Fruit fly (Drosophila melanogaster) whole organism, embryonic: ENCODE data around the gene spel1.

ENCODE experiments used
- Bgb ChIP-seq: fragments of 200-800 bp; sonication (Bioruptor generic); IDR thresholded peaks from 2 replicates; pipeline ENCODE4 v1.3.6; 2022; ENCODE audit warnings: missing biosample characterization, missing genetic modification characterization; ENCODE audit not compliant: partially characterized antibody
- CG10462 ChIP-seq: fragments of 200-800 bp; sonication (Bioruptor generic); optimal IDR thresholded peaks from 2 replicates; lab custom pipeline; 2016; ENCODE audit warnings: missing biosample characterization, missing genetic modification characterization
- CG10543 ChIP-seq: fragments of 200-800 bp; sonication (Bioruptor generic); optimal IDR thresholded peaks from 3 replicates; lab custom pipeline; 2017; ENCODE audit warnings: missing biosample characterization, mild to moderate bottlenecking, missing genetic modification characterization, moderate library complexity
- CG12299 ChIP-seq: fragments of 200-800 bp; sonication (Bioruptor generic); optimal IDR thresholded peaks from 2 replicates; lab custom pipeline; 2018; ENCODE audit warnings: missing biosample characterization, mild to moderate bottlenecking, missing genetic modification characterization
- CG12744 ChIP-seq: fragments of 200-800 bp; sonication (Bioruptor generic); optimal IDR thresholded peaks from 2 replicates; lab custom pipeline; 2016; ENCODE audit warnings: missing biosample characterization, missing genetic modification characterization
- CG13894 ChIP-seq: fragments of 200-800 bp; sonication (Bioruptor generic); optimal IDR thresholded peaks from 3 replicates; lab custom pipeline; 2018; ENCODE audit warnings: missing biosample characterization, mild to moderate bottlenecking, missing genetic modification characterization, moderate library complexity
- CG14050 ChIP-seq: fragments of 200-800 bp; sonication (Bioruptor generic); IDR thresholded peaks from 3 replicates; pipeline ENCODE4 v1.3.6; 2022; ENCODE audit warnings: missing biosample characterization, missing genetic modification characterization
- CG1603 ChIP-seq: fragments of 200-800 bp; sonication (Bioruptor generic); optimal IDR thresholded peaks from 2 replicates; lab custom pipeline; 2019; ENCODE audit warnings: missing biosample characterization, mild to moderate bottlenecking, missing genetic modification characterization, moderate library complexity
- CG17328 ChIP-seq: fragments of 200-800 bp; sonication (Bioruptor generic); IDR thresholded peaks from 2 replicates; pipeline ENCODE4 v1.3.6; 2022; ENCODE audit warnings: missing biosample characterization, missing genetic modification characterization
- CG17612 ChIP-seq: fragments of 200-800 bp; sonication (Bioruptor generic); IDR thresholded peaks from 2 replicates; pipeline ENCODE4 v1.3.6; 2022; ENCODE audit warnings: missing biosample characterization, missing genetic modification characterization
- CG30020 ChIP-seq: fragments of 200-800 bp; optimal IDR thresholded peaks from 2 replicates; lab custom pipeline; 2019; ENCODE audit warnings: missing biosample characterization, mild to moderate bottlenecking, missing genetic modification characterization, moderate library complexity
- CG30403 ChIP-seq: fragments of 200-800 bp; sonication (Bioruptor generic); optimal IDR thresholded peaks from 3 replicates; lab custom pipeline; 2016; ENCODE audit warnings: missing biosample characterization, missing genetic modification characterization
- CG3065 ChIP-seq: fragments of 200-800 bp; sonication (Bioruptor generic); optimal IDR thresholded peaks from 2 replicates; lab custom pipeline; 2016; ENCODE audit warnings: missing biosample characterization, missing genetic modification characterization
- CG31224 ChIP-seq: fragments of 200-800 bp; sonication (Bioruptor generic); IDR thresholded peaks from 2 replicates; pipeline ENCODE4 v1.3.6; 2022; ENCODE audit warnings: missing biosample characterization, missing genetic modification characterization
- CG31441 ChIP-seq: fragments of 200-800 bp; sonication (Bioruptor generic); IDR thresholded peaks from 2 replicates; pipeline ENCODE4 v1.3.6; 2022; ENCODE audit warnings: missing biosample characterization, missing genetic modification characterization
- CG34224 ChIP-seq: fragments of 200-800 bp; sonication (Bioruptor generic); IDR thresholded peaks from 3 replicates; pipeline ENCODE4 v1.3.6; 2022; ENCODE audit warnings: missing biosample characterization, missing genetic modification characterization; ENCODE audit not compliant: partially characterized antibody
- CG4730 ChIP-seq: fragments of 200-800 bp; sonication (Bioruptor generic); IDR thresholded peaks from 2 replicates; pipeline ENCODE4 v1.3.6; 2022; ENCODE audit warnings: missing biosample characterization, missing genetic modification characterization
- CG6683 ChIP-seq: fragments of 200-800 bp; sonication (Bioruptor generic); optimal IDR thresholded peaks from 2 replicates; lab custom pipeline; 2017; ENCODE audit warnings: missing biosample characterization, mild to moderate bottlenecking, missing genetic modification characterization, missing genetic modification reagents
- CG9215 ChIP-seq: fragments of 200-800 bp; sonication (Bioruptor generic); IDR thresholded peaks from 2 replicates; pipeline ENCODE4 v1.3.6; 2022; ENCODE audit warnings: missing biosample characterization, missing genetic modification characterization
- CG9727 ChIP-seq: fragments of 200-800 bp; sonication (Bioruptor generic); optimal IDR thresholded peaks from 3 replicates; lab custom pipeline; 2017; ENCODE audit warnings: missing biosample characterization, mild to moderate bottlenecking, missing genetic modification characterization
- CG9797 ChIP-seq: fragments of 200-800 bp; sonication (Bioruptor generic); optimal IDR thresholded peaks from 3 replicates; lab custom pipeline; 2018; ENCODE audit warnings: missing biosample characterization, mild to moderate bottlenecking, missing genetic modification characterization
- CG9817 ChIP-seq: fragments of 200-800 bp; sonication (Bioruptor generic); optimal IDR thresholded peaks from 2 replicates; lab custom pipeline; 2018; ENCODE audit warnings: missing biosample characterization, mild to moderate bottlenecking, missing genetic modification characterization, moderate library complexity
- CrebB ChIP-seq: fragments of 200-800 bp; sonication (Bioruptor generic); optimal IDR thresholded peaks from 3 replicates; lab custom pipeline; 2018; ENCODE audit warnings: missing biosample characterization, mild to moderate bottlenecking, missing genetic modification characterization
- ERR ChIP-seq: fragments of 200-800 bp; sonication (Bioruptor generic); optimal IDR thresholded peaks from 2 replicates; lab custom pipeline; 2016; ENCODE audit warnings: missing biosample characterization, missing genetic modification characterization
- HLH54F ChIP-seq: fragments of 200-800 bp; sonication (Bioruptor generic); optimal IDR thresholded peaks from 3 replicates; lab custom pipeline; 2016; ENCODE audit warnings: missing biosample characterization, missing genetic modification characterization
- HLHmδ ChIP-seq: fragments of 200-800 bp; sonication (Bioruptor generic); optimal IDR thresholded peaks from 2 replicates; lab custom pipeline; 2018; ENCODE audit warnings: missing biosample characterization, mild to moderate bottlenecking, missing genetic modification characterization, moderate library complexity
- Lim3 ChIP-seq: fragments of 200-800 bp; sonication (Bioruptor generic); IDR thresholded peaks from 2 replicates; pipeline ENCODE4 v1.3.6; 2022; ENCODE audit warnings: missing biosample characterization, missing genetic modification characterization
- NC2α ChIP-seq: fragments of 200-800 bp; sonication (Bioruptor generic); optimal IDR thresholded peaks from 2 replicates; lab custom pipeline; 2016; ENCODE audit warnings: missing biosample characterization, missing genetic modification characterization
- Oli ChIP-seq: fragments of 200-800 bp; sonication (Bioruptor generic); optimal IDR thresholded peaks from 2 replicates; lab custom pipeline; 2018; ENCODE audit warnings: missing biosample characterization, mild to moderate bottlenecking, missing genetic modification characterization, moderate library complexity
- Scr ChIP-seq: fragments of 200-800 bp; sonication (Bioruptor generic); IDR thresholded peaks from 2 replicates; pipeline ENCODE4 v1.3.6; 2022; ENCODE audit warnings: missing biosample characterization, missing genetic modification characterization; ENCODE audit not compliant: partially characterized antibody
- Spps ChIP-seq: fragments of 200-800 bp; sonication (Bioruptor generic); optimal IDR thresholded peaks from 2 replicates; lab custom pipeline; 2018; ENCODE audit warnings: missing biosample characterization, mild to moderate bottlenecking, missing genetic modification characterization
- ase ChIP-seq: fragments of 200-800 bp; sonication (Bioruptor generic); IDR thresholded peaks from 3 replicates; pipeline ENCODE4 v1.3.6; 2022; ENCODE audit warnings: missing biosample characterization, missing genetic modification characterization
- ato ChIP-seq: fragments of 200-800 bp; sonication (Bioruptor generic); IDR thresholded peaks from 2 replicates; pipeline ENCODE4 v1.3.6; 2022; ENCODE audit warnings: missing biosample characterization, missing genetic modification characterization; ENCODE audit not compliant: partially characterized antibody
- cad ChIP-seq: fragments of >200 bp; optimal IDR thresholded peaks from 2 replicates; lab custom pipeline; 2017; ENCODE audit warnings: missing biosample characterization, missing genetic modification characterization
- dan ChIP-seq: fragments of 200-800 bp; sonication (Bioruptor generic); IDR thresholded peaks from 2 replicates; pipeline ENCODE4 v1.3.6; 2022; ENCODE audit warnings: missing biosample characterization, missing genetic modification characterization
- en ChIP-seq: fragments of 200-800 bp; sonication (Bioruptor generic); optimal IDR thresholded peaks from 2 replicates; lab custom pipeline; 2016; ENCODE audit warnings: missing biosample characterization, missing genetic modification characterization
- fd3F ChIP-seq: fragments of 200-800 bp; sonication (Bioruptor generic); optimal IDR thresholded peaks from 2 replicates; lab custom pipeline; 2018; ENCODE audit warnings: missing biosample characterization, mild to moderate bottlenecking, missing genetic modification characterization, moderate library complexity
- ftz-f1 ChIP-seq: fragments of 200-800 bp; sonication (Bioruptor generic); optimal IDR thresholded peaks from 2 replicates; lab custom pipeline; 2016; ENCODE audit warnings: missing biosample characterization, missing genetic modification characterization
- gce ChIP-seq: fragments of 200-800 bp; sonication (Bioruptor generic); IDR thresholded peaks from 3 replicates; pipeline ENCODE4 v1.3.6; 2022; ENCODE audit warnings: missing biosample characterization, missing genetic modification characterization
- gt ChIP-seq: fragments of 200-800 bp; sonication (Bioruptor generic); IDR thresholded peaks from 2 replicates; pipeline ENCODE4 v1.3.6; 2022; ENCODE audit warnings: missing biosample characterization, missing genetic modification characterization
- hkb ChIP-seq, 2 experiments: fragments of 200-800 bp in 1 of 2; fragments of >200 bp in 1 of 2; sonication (Bioruptor generic) in 1 of 2; IDR thresholded peaks in 1 of 2; optimal IDR thresholded peaks in 1 of 2; 2 replicates each; pipeline versions ENCODE4 v1.3.6 to Lab custom; 2017 to 2022; ENCODE audit warnings: missing biosample characterization in 1 of 2, missing genetic modification characterization in 1 of 2
- lmd ChIP-seq: fragments of 200-800 bp; sonication (Bioruptor generic); IDR thresholded peaks from 2 replicates; pipeline ENCODE4 v1.3.6; 2022; ENCODE audit warnings: missing biosample characterization, missing genetic modification characterization
- mirr ChIP-seq: fragments of 200-800 bp; sonication (Bioruptor generic); optimal IDR thresholded peaks from 3 replicates; lab custom pipeline; 2018; ENCODE audit warnings: missing biosample characterization, mild to moderate bottlenecking, missing genetic modification characterization
- salm ChIP-seq: fragments of 200-800 bp; sonication (Bioruptor generic); optimal IDR thresholded peaks from 2 replicates; lab custom pipeline; 2018; ENCODE audit warnings: missing biosample characterization, mild to moderate bottlenecking, missing genetic modification characterization
- sens-2 ChIP-seq: fragments of 200-800 bp; sonication (Bioruptor generic); IDR thresholded peaks from 2 replicates; pipeline ENCODE4 v1.3.6; 2022; ENCODE audit warnings: missing biosample characterization, missing genetic modification characterization
- shn ChIP-seq: fragments of 200-800 bp; sonication (Bioruptor generic); optimal IDR thresholded peaks from 3 replicates; lab custom pipeline; 2016; ENCODE audit warnings: missing biosample characterization, missing genetic modification characterization
- slp2 ChIP-seq: fragments of 200-800 bp; sonication (Bioruptor generic); optimal IDR thresholded peaks from 2 replicates; lab custom pipeline; 2016; ENCODE audit warnings: missing biosample characterization, missing genetic modification characterization
- sqz ChIP-seq: fragments of 200-800 bp; sonication (Bioruptor generic); optimal IDR thresholded peaks from 3 replicates; lab custom pipeline; 2018; ENCODE audit warnings: missing biosample characterization, mild to moderate bottlenecking, missing genetic modification characterization
- tin ChIP-seq: fragments of 200-800 bp; sonication (Bioruptor generic); optimal IDR thresholded peaks from 3 replicates; lab custom pipeline; 2016; ENCODE audit warnings: missing biosample characterization, missing genetic modification characterization
- usp ChIP-seq: fragments of >200 bp; optimal IDR thresholded peaks from 2 replicates; lab custom pipeline; 2017; ENCODE audit warnings: missing biosample characterization, missing genetic modification characterization
- zen ChIP-seq: fragments of 200-800 bp; sonication (Bioruptor generic); optimal IDR thresholded peaks from 3 replicates; lab custom pipeline; 2018; ENCODE audit warnings: missing biosample characterization, mild to moderate bottlenecking, missing genetic modification characterization, moderate library complexity

spel1 gene

dm6 chr2L:14361736-14362180, at the start of gene spel1 (continued):
- TF ChIP-seq usp (no peak), Scr (GFP tag; lab: Robert Waterston, UW) (no peak), Spps (tag; lab: Kevin White, UChicago) (peak; percentile 81), CG10462 (GFP tag; lab: Kevin White, UChicago) (peak; percentile 41), HLH54F (GFP tag; lab: Kevin White, UChicago) (no peak), gce (GFP tag; lab: Robert Waterston, UW) (peak; percentile 56; the same call in 2 of the 3 replicates), CG3065 (GFP tag; lab: Kevin White, UChicago) (peak; percentile 11), CG4730 (GFP tag; lab: Robert Waterston, UW) (peak; percentile 62), gt (GFP tag; lab: Robert Waterston, UW) (no peak), en (no peak), CG30020 (peak; percentile 62), CG34224 (GFP tag; lab: Robert Waterston, UW) (no peak), CG31441 (GFP tag; lab: Robert Waterston, UW) (peak; percentile 91), CG9727 (GFP tag; lab: Kevin White, UChicago) (peak; percentile 79), tin (peak; percentile 67), CG6683 (GFP tag; lab: Kevin White, UChicago) (peak; percentile 63), zen (tag; lab: Kevin White, UChicago) (peak; percentile 80), salm (tag; lab: Kevin White, UChicago) (peak; percentile 68), NC2α (no peak), CG17328 (GFP tag; lab: Robert Waterston, UW) (peak; percentile 83), CrebB (peak; percentile 62), fd3F (GFP tag; lab: Kevin White, UChicago) (peak; percentile 76), CG9797 (peak; percentile 67), Oli (tag; lab: Kevin White, UChicago) (peak; percentile 75), cad (GFP tag; lab: Kevin White, UChicago) (no peak), CG30403 (GFP tag; lab: Kevin White, UChicago) (peak; percentile 78), CG1603 (tag; lab: Kevin White, UChicago) (peak; percentile 45), Bgb (GFP tag; lab: Robert Waterston, UW) (no peak), mirr (GFP tag; lab: Kevin White, UChicago) (no peak), dan (GFP tag; lab: Robert Waterston, UW) (no peak), CG12744 (GFP tag; lab: Kevin White, UChicago) (no peak), sens-2 (GFP tag; lab: Robert Waterston, UW) (peak; percentile 56), shn (no peak), ftz-f1 (GFP tag; lab: Kevin White, UChicago) (no peak), slp2 (GFP tag; lab: Kevin White, UChicago) (no peak), ato (GFP tag; lab: Robert Waterston, UW) (no peak), CG17612 (GFP tag; lab: Robert Waterston, UW) (peak; percentile 46; the same call in 1 of the 2 replicates), ERR (GFP tag; lab: Kevin White, UChicago) (no peak), sqz (GFP tag; lab: Kevin White, UChicago) (peak; percentile 48), hkb (optimal IDR thresholded peaks at IDR 0.05; lab: Kevin White, UChicago) (no peak), hkb (GFP tag; IDR thresholded peaks at IDR 0.05; lab: Robert Waterston, UW) (peak; percentile 69; the same call in 1 of the 2 replicates), HLHmδ (GFP tag; lab: Kevin White, UChicago) (no peak), ase (GFP tag; lab: Robert Waterston, UW) (peak; percentile 58), CG9215 (GFP tag; lab: Robert Waterston, UW) (peak; percentile 57), CG10543 (GFP tag; lab: Kevin White, UChicago) (no peak), Lim3 (no peak), lmd (GFP tag; lab: Robert Waterston, UW) (peak; percentile 80), CG9817 (tag; lab: Kevin White, UChicago) (peak; percentile 51), CG31224 (peak; percentile 71), CG14050 (GFP tag; lab: Robert Waterston, UW) (peak; percentile 68), CG12299 (peak; percentile 27), CG13894 (tag; lab: Kevin White, UChicago) (peak; percentile 67)
